Fruit fly (Drosophila melanogaster) whole organism, prepupa: ENCODE data around the gene CG34281.

Experiments
- CG10669 ChIP-seq: fragments of 200-800 bp; sonication (Bioruptor generic); optimal IDR thresholded peaks from 3 replicates; lab custom pipeline; 2018; ENCODE audit warnings: missing biosample characterization, mild to moderate bottlenecking, missing genetic modification characterization, moderate library complexity
- CG11762 ChIP-seq: fragments of 200-800 bp; sonication (Bioruptor generic); optimal IDR thresholded peaks from 3 replicates; lab custom pipeline; 2016; ENCODE audit warnings: missing biosample characterization, missing genetic modification characterization; ENCODE audit not compliant: insufficient read depth
- CG15336 ChIP-seq: fragments of 200-800 bp; sonication (Bioruptor generic); IDR thresholded peaks from 2 replicates; pipeline ENCODE4 v1.3.6; 2022; ENCODE audit warnings: missing biosample characterization, missing genetic modification characterization
- CG3032 ChIP-seq: fragments of 200-800 bp; optimal IDR thresholded peaks from 2 replicates; lab custom pipeline; 2019; ENCODE audit warnings: missing biosample characterization, mild to moderate bottlenecking, missing genetic modification characterization, moderate library complexity
- CG34406 ChIP-seq: fragments of 200-800 bp; sonication (Bioruptor generic); optimal IDR thresholded peaks from 3 replicates; lab custom pipeline; 2016; ENCODE audit warnings: missing biosample characterization, missing genetic modification characterization
- CG6163 ChIP-seq: fragments of 200-800 bp; sonication (Bioruptor generic); IDR thresholded peaks from 3 replicates; pipeline ENCODE4 v1.3.6; 2022; ENCODE audit warnings: missing biosample characterization, missing genetic modification characterization
- CG6276 ChIP-seq: fragments of 200-800 bp; sonication (Bioruptor generic); optimal IDR thresholded peaks from 2 replicates; lab custom pipeline; 2017; ENCODE audit warnings: missing biosample characterization, mild to moderate bottlenecking, missing genetic modification characterization
- CG6792 ChIP-seq: fragments of 200-800 bp; sonication (Bioruptor generic); optimal IDR thresholded peaks from 3 replicates; lab custom pipeline; 2016; ENCODE audit warnings: missing biosample characterization, missing genetic modification characterization
- CG8319 ChIP-seq: fragments of 200-800 bp; sonication (Bioruptor generic); optimal IDR thresholded peaks from 3 replicates; lab custom pipeline; 2016; ENCODE audit warnings: missing biosample characterization, missing genetic modification characterization
- CG9139 ChIP-seq: fragments of 200-800 bp; sonication (Bioruptor generic); optimal IDR thresholded peaks from 3 replicates; lab custom pipeline; 2017; ENCODE audit warnings: missing biosample characterization, mild to moderate bottlenecking, missing genetic modification characterization
- Eip75B ChIP-seq: fragments of 200-800 bp; sonication (Bioruptor generic); optimal IDR thresholded peaks from 3 replicates; lab custom pipeline; 2016; ENCODE audit warnings: missing biosample characterization, missing genetic modification characterization
- Eip78C ChIP-seq: fragments of 200-800 bp; sonication (Bioruptor generic); peaks from one replicate; lab custom pipeline; 2016; ENCODE audit warnings: missing biosample characterization, missing genetic modification characterization
- Gug ChIP-seq: fragments of 200-800 bp; sonication (Bioruptor generic); IDR thresholded peaks from 2 replicates; pipeline ENCODE4 v1.3.6; 2022; ENCODE audit warnings: missing biosample characterization, missing genetic modification characterization
- Lpt ChIP-seq: fragments of 200-800 bp; sonication (Bioruptor generic); optimal IDR thresholded peaks from 3 replicates; lab custom pipeline; 2016; ENCODE audit warnings: missing biosample characterization, missing genetic modification characterization
- OdsH ChIP-seq: fragments of 200-800 bp; sonication (Bioruptor generic); optimal IDR thresholded peaks from 3 replicates; lab custom pipeline; 2016; ENCODE audit warnings: missing biosample characterization, missing genetic modification characterization
- Sox102F ChIP-seq: fragments of 200-800 bp; sonication (Bioruptor generic); optimal IDR thresholded peaks from 2 replicates; lab custom pipeline; 2016; ENCODE audit warnings: missing biosample characterization, mild to moderate bottlenecking, missing genetic modification characterization
- Sox14 ChIP-seq: fragments of 200-800 bp; sonication (Bioruptor generic); optimal IDR thresholded peaks from 3 replicates; lab custom pipeline; 2016; ENCODE audit warnings: missing biosample characterization, missing genetic modification characterization
- Sox15 ChIP-seq: fragments of 200-800 bp; sonication (Bioruptor generic); optimal IDR thresholded peaks from 3 replicates; lab custom pipeline; 2016; ENCODE audit warnings: missing biosample characterization, missing genetic modification characterization
- achi ChIP-seq: fragments of 200-800 bp; sonication (Bioruptor generic); optimal IDR thresholded peaks from 3 replicates; lab custom pipeline; 2016; ENCODE audit warnings: missing biosample characterization, missing genetic modification characterization
- acj6 ChIP-seq: fragments of 200-800 bp; sonication (Bioruptor generic); optimal IDR thresholded peaks from 3 replicates; lab custom pipeline; 2016; ENCODE audit warnings: missing biosample characterization, missing genetic modification characterization
- eg ChIP-seq: fragments of 200-800 bp; sonication (Bioruptor generic); IDR thresholded peaks from 3 replicates; pipeline ENCODE4 v1.3.6; 2022; ENCODE audit warnings: missing biosample characterization, missing genetic modification characterization
- esn ChIP-seq: fragments of 200-800 bp; sonication (Bioruptor generic); optimal IDR thresholded peaks from 2 replicates; lab custom pipeline; 2016; ENCODE audit warnings: missing biosample characterization, mild to moderate bottlenecking, missing genetic modification characterization, moderate library complexity
- fd59A ChIP-seq: fragments of 200-800 bp; sonication (Bioruptor generic); optimal IDR thresholded peaks from 2 replicates; lab custom pipeline; 2017; ENCODE audit warnings: missing biosample characterization, mild to moderate bottlenecking, missing genetic modification characterization, missing genetic modification reagents
- fkh ChIP-seq: fragments of 200-800 bp; sonication (Bioruptor generic); optimal IDR thresholded peaks from 3 replicates; lab custom pipeline; 2017; ENCODE audit warnings: missing biosample characterization, mild to moderate bottlenecking, missing genetic modification characterization, moderate library complexity
- net ChIP-seq: fragments of 200-800 bp; sonication (Bioruptor generic); optimal IDR thresholded peaks from 3 replicates; lab custom pipeline; 2016; ENCODE audit warnings: missing biosample characterization, missing genetic modification characterization
- ss ChIP-seq, 2 experiments: fragments of 200-800 bp; sonication (Bioruptor generic); optimal IDR thresholded peaks; 2 replicates in 1 of 2; 3 replicates in 1 of 2; lab custom pipeline; 2017 to 2018; ENCODE audit warnings: mild to moderate bottlenecking in 2 of 2, missing biosample characterization in 2 of 2, missing genetic modification characterization in 2 of 2, moderate library complexity in 1 of 2
- svp ChIP-seq: fragments of 200-800 bp; sonication (Bioruptor generic); peaks from one replicate; lab custom pipeline; 2016; ENCODE audit warnings: missing biosample characterization, missing genetic modification characterization
- vri ChIP-seq: fragments of 200-800 bp; sonication (Bioruptor generic); optimal IDR thresholded peaks from 3 replicates; lab custom pipeline; 2016; ENCODE audit warnings: missing biosample characterization, mild to moderate bottlenecking, missing genetic modification characterization

Gene CG34281

dm6 chr3R:17604198-17604879 lies 8.3 kb upstream of the CG34281 start (continued):
- no peak for TF ChIP-seq Gug
- peak; percentile 33 for TF ChIP-seq fd59A (GFP tag; lab: Kevin White, UChicago)
- TF ChIP-seq CG10669 (GFP tag; lab: Kevin White, UChicago): peak; percentile 66
- TF ChIP-seq vri (GFP tag; lab: Kevin White, UChicago): peak; percentile 64
- peak; percentile 12 for TF ChIP-seq CG11762
- no peak for TF ChIP-seq CG8319 (GFP tag; lab: Kevin White, UChicago)
- TF ChIP-seq acj6 (GFP tag; lab: Kevin White, UChicago): peak; percentile 36
- TF ChIP-seq achi: peak; percentile 59
- peak; percentile 60 for TF ChIP-seq CG6276 (GFP tag; lab: Kevin White, UChicago)
- peak; percentile 28 to 75 for TF ChIP-seq ss (GFP tag; optimal IDR thresholded peaks at IDR 0.05; lab: Kevin White, UChicago)
- TF ChIP-seq Lpt (GFP tag; lab: Kevin White, UChicago): no peak
- peak; percentile 56 for TF ChIP-seq CG34406 (GFP tag; lab: Kevin White, UChicago)

- TF ChIP-seq svp (GFP tag; lab: Kevin White, UChicago) (no peak), ss (GFP tag; optimal IDR thresholded peaks at IDR 0.05; lab: Kevin White, UChicago) (peak; percentile 30 to 36), CG8319 (GFP tag; lab: Kevin White, UChicago) (no peak), Eip75B (GFP tag; lab: Kevin White, UChicago) (no peak), Eip78C (peak; percentile 9)
These were observed 7.6 kb upstream of the CG34281 start for dm6 chr3R:17604880-17605667.

- TF ChIP-seq net (GFP tag; lab: Kevin White, UChicago): no peak
- peak; percentile 77 for TF ChIP-seq fkh (GFP tag; lab: Kevin White, UChicago)
- TF ChIP-seq Eip78C: peak; percentile 33
- TF ChIP-seq CG6792 (GFP tag; lab: Kevin White, UChicago): no peak
These were observed 6.8 kb upstream of the CG34281 start, which contains the start of gene sll for dm6 chr3R:17605872-17606271. Gene sll, plus strand, starts transcription at chr3R:17606106.

- TF ChIP-seq CG15336 (GFP tag; lab: Robert Waterston, UW) (no peak), svp (GFP tag; lab: Kevin White, UChicago) (no peak), OdsH (GFP tag; lab: Kevin White, UChicago) (no peak), CG11762 (no peak), CG6163 (GFP tag; lab: Robert Waterston, UW) (no peak), Lpt (GFP tag; lab: Kevin White, UChicago) (no peak), Sox15 (GFP tag; lab: Kevin White, UChicago) (no peak)
These were observed 3.6 kb upstream of the CG34281 start, which contains the start of gene CG14329 for dm6 chr3R:17609059-17609458. Gene CG14329, plus strand, starts transcription at chr3R:17609359.

dm6 chr3R:17611411-17611810 lies 1.3 kb upstream of the CG34281 start, which contains the start of gene Edg91:
Gene Edg91, minus strand, starts transcription at chr3R:17611511.
- TF ChIP-seq Eip78C: no peak
- no peak for TF ChIP-seq esn (GFP tag; lab: Kevin White, UChicago)
- no peak for TF ChIP-seq CG15336 (GFP tag; lab: Robert Waterston, UW)
- TF ChIP-seq Gug: no peak
- no peak for TF ChIP-seq eg
- TF ChIP-seq Sox14 (GFP tag; lab: Kevin White, UChicago): no peak

- TF ChIP-seq CG3032 (no peak), Eip78C (peak; percentile 45)
These were observed 851 bp upstream of the CG34281 start for dm6 chr3R:17611836-17612235.

dm6 chr3R:17613549-17613948 lies 862 bp downstream of the CG34281 start, which contains the start of gene CG14327:
Gene CG14327, plus strand, starts transcription at chr3R:17613709.
- TF ChIP-seq ss (GFP tag; optimal IDR thresholded peaks at IDR 0.05; lab: Kevin White, UChicago): peak; percentile 24 to 47
- no peak for TF ChIP-seq CG9139 (GFP tag; lab: Kevin White, UChicago)
- TF ChIP-seq vri (GFP tag; lab: Kevin White, UChicago): peak; percentile 34
- TF ChIP-seq Eip78C: peak; percentile 25
- TF ChIP-seq eg: no peak
- TF ChIP-seq Sox102F (GFP tag; lab: Kevin White, UChicago): no peak
- TF ChIP-seq, all 60 proteins: peak for 3
